Fruit fly (Drosophila melanogaster): ENCODE results near the gene eIF3e.

DNA sequence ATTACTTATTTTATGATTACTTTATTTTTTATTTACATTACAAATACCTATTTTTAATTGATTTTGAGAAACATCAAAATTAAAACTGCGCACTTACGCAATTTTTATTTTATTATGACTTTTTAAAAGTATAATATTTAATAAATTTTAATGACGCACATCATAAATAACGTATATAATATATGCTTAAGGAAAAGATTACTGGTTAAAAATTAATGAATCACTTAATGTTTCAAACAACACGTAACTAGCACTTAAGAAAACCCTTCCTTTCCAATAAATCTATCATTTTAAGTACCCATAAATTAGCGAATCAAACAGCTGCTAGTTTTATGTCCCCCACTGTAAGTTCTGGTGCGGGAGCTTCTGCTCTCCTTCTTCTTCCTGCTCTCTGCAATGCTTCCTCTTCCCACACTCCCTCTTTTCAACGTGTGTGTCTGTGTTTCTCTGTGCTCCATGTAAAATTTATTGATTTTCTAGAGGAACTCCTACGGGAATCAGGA lies 20.1 kb upstream of the eIF3e start:
- TF ChIP-seq Med (GFP tag) (peak; percentile 33), vfl (GFP tag; optimal IDR thresholded peaks at IDR 0.05) (no peak), CG16863 (GFP tag; optimal IDR thresholded peaks at IDR 0.05) (no peak), gro (GFP tag; optimal IDR thresholded peaks at IDR 0.05) (no peak), cato (GFP tag; optimal IDR thresholded peaks at IDR 0.05; ENCODE audit: borderline replicate concordance) (no peak), CG2875 (GFP tag; optimal IDR thresholded peaks at IDR 0.05) (peak; percentile 20), Blimp-1 (GFP tag; optimal IDR thresholded peaks at IDR 0.05) (peak; percentile 57), Lpt (GFP tag; optimal IDR thresholded peaks at IDR 0.05) (no peak), unpg (GFP tag; optimal IDR thresholded peaks at IDR 0.05) (peak; percentile 56)
